Fruit fly (Drosophila melanogaster) whole organism, embryonic: Measurements from ENCODE around the gene Rpp14b.
A peak's percentile ranks its signal among the peaks of the same experiment; 100 is the strongest.

ENCODE experiments used
- Abd-B ChIP-seq: fragments of 200-800 bp; sonication (Bioruptor generic); optimal IDR thresholded peaks from 2 replicates; lab custom pipeline; 2018; ENCODE audit warnings: missing biosample characterization, mild to moderate bottlenecking, missing genetic modification characterization, moderate library complexity
- Atf6 ChIP-seq: fragments of 200-800 bp; sonication (Bioruptor generic); IDR thresholded peaks from 2 replicates; pipeline ENCODE4 v1.3.6; 2022; ENCODE audit warnings: missing biosample characterization, missing genetic modification characterization
- CG12391 ChIP-seq: fragments of 200-800 bp; sonication (Bioruptor generic); optimal IDR thresholded peaks from 3 replicates; lab custom pipeline; 2018; ENCODE audit warnings: missing biosample characterization, mild to moderate bottlenecking, missing genetic modification characterization, moderate library complexity
- CG12942 ChIP-seq: fragments of 200-800 bp; sonication (Bioruptor generic); optimal IDR thresholded peaks from 3 replicates; lab custom pipeline; 2016; ENCODE audit warnings: missing biosample characterization, missing genetic modification characterization
- CG14860 ChIP-seq: fragments of 200-800 bp; sonication (Bioruptor generic); IDR thresholded peaks from 3 replicates; pipeline ENCODE4 v1.3.6; 2022; ENCODE audit warnings: missing biosample characterization, missing genetic modification characterization; ENCODE audit not compliant: partially characterized antibody
- CG15011 ChIP-seq: fragments of 200-800 bp; sonication (Bioruptor generic); optimal IDR thresholded peaks from 3 replicates; lab custom pipeline; 2018; ENCODE audit warnings: missing biosample characterization, mild to moderate bottlenecking, missing genetic modification characterization
- CG15601 ChIP-seq: fragments of 200-800 bp; sonication (Bioruptor generic); optimal IDR thresholded peaks from 3 replicates; lab custom pipeline; 2019; ENCODE audit warnings: missing biosample characterization, mild to moderate bottlenecking, missing genetic modification characterization, moderate library complexity
- CG1647 ChIP-seq: fragments of 200-800 bp; sonication (Bioruptor generic); optimal IDR thresholded peaks from 3 replicates; lab custom pipeline; 2016; ENCODE audit warnings: missing biosample characterization, missing genetic modification characterization
- CG18619 ChIP-seq: fragments of 200-800 bp; sonication (Bioruptor generic); optimal IDR thresholded peaks from 3 replicates; lab custom pipeline; 2017; ENCODE audit warnings: missing biosample characterization, mild to moderate bottlenecking, missing genetic modification characterization
- CG4282 ChIP-seq: fragments of 200-800 bp; sonication (Bioruptor generic); optimal IDR thresholded peaks from 2 replicates; lab custom pipeline; 2016; ENCODE audit warnings: missing biosample characterization, missing genetic modification characterization
- CG4360 ChIP-seq: fragments of 200-800 bp; sonication (Bioruptor generic); IDR thresholded peaks from 2 replicates; pipeline ENCODE4 v1.3.6; 2022; ENCODE audit warnings: missing biosample characterization, missing genetic modification characterization
- CG5245 ChIP-seq: fragments of 200-800 bp; sonication (Bioruptor generic); optimal IDR thresholded peaks from 3 replicates; lab custom pipeline; 2016; ENCODE audit warnings: missing biosample characterization, missing genetic modification characterization
- CG6272 ChIP-seq: fragments of 200-800 bp; sonication (Bioruptor generic); IDR thresholded peaks from 2 replicates; pipeline ENCODE4 v1.3.6; 2022; ENCODE audit warnings: missing biosample characterization, missing genetic modification characterization
- CG6654 ChIP-seq: fragments of 200-800 bp; sonication (Bioruptor generic); optimal IDR thresholded peaks from 2 replicates; lab custom pipeline; 2017; ENCODE audit warnings: missing biosample characterization, mild to moderate bottlenecking, missing genetic modification characterization
- CG6683 ChIP-seq: fragments of 200-800 bp; sonication (Bioruptor generic); optimal IDR thresholded peaks from 2 replicates; lab custom pipeline; 2017; ENCODE audit warnings: missing biosample characterization, mild to moderate bottlenecking, missing genetic modification characterization, missing genetic modification reagents
- CG7839 ChIP-seq: fragments of 200-800 bp; sonication (Bioruptor generic); optimal IDR thresholded peaks from 3 replicates; lab custom pipeline; 2018; ENCODE audit warnings: missing biosample characterization, mild to moderate bottlenecking, missing genetic modification characterization, moderate library complexity
- CG8388 ChIP-seq: fragments of 200-800 bp; sonication (Bioruptor generic); optimal IDR thresholded peaks from 2 replicates; lab custom pipeline; 2019; ENCODE audit warnings: missing biosample characterization, mild to moderate bottlenecking, missing genetic modification characterization, moderate library complexity
- CG9932 ChIP-seq: fragments of 200-800 bp; sonication (Bioruptor generic); IDR thresholded peaks from 2 replicates; pipeline ENCODE4 v1.3.6; 2022; ENCODE audit warnings: missing biosample characterization, missing genetic modification characterization
- Camta ChIP-seq: fragments of 200-800 bp; sonication (Bioruptor generic); optimal IDR thresholded peaks from 2 replicates; lab custom pipeline; 2016; ENCODE audit warnings: missing biosample characterization, missing genetic modification characterization
- CrebB ChIP-seq: fragments of 200-800 bp; sonication (Bioruptor generic); optimal IDR thresholded peaks from 3 replicates; lab custom pipeline; 2018; ENCODE audit warnings: missing biosample characterization, mild to moderate bottlenecking, missing genetic modification characterization
- Deaf1 ChIP-seq: fragments of 200-800 bp; optimal IDR thresholded peaks from 3 replicates; lab custom pipeline; 2019; ENCODE audit warnings: missing biosample characterization, mild to moderate bottlenecking, missing genetic modification characterization, moderate library complexity
- Gsc ChIP-seq: fragments of 200-800 bp; sonication (Bioruptor generic); IDR thresholded peaks from 2 replicates; pipeline ENCODE4 v1.3.6; 2022; ENCODE audit warnings: missing biosample characterization, missing genetic modification characterization
- H2.0 ChIP-seq: fragments of 200-800 bp; sonication (Bioruptor generic); IDR thresholded peaks from 2 replicates; pipeline ENCODE4 v1.3.6; 2022; ENCODE audit warnings: missing biosample characterization, missing genetic modification characterization
- HLH54F ChIP-seq: fragments of 200-800 bp; sonication (Bioruptor generic); optimal IDR thresholded peaks from 3 replicates; lab custom pipeline; 2016; ENCODE audit warnings: missing biosample characterization, missing genetic modification characterization
- Hmr ChIP-seq: fragments of 200-800 bp; sonication (Bioruptor generic); optimal IDR thresholded peaks from 3 replicates; lab custom pipeline; 2017; ENCODE audit warnings: mild to moderate bottlenecking, missing biosample characterization, missing genetic modification reagents, missing genetic modification characterization
- MTF-1 ChIP-seq: fragments of 200-800 bp; sonication (Bioruptor generic); optimal IDR thresholded peaks from 2 replicates; lab custom pipeline; 2018; ENCODE audit warnings: missing biosample characterization, mild to moderate bottlenecking, missing genetic modification characterization, borderline replicate concordance
- Mrtf ChIP-seq: fragments of 200-800 bp; sonication (Bioruptor generic); IDR thresholded peaks from 3 replicates; pipeline ENCODE4 v1.3.6; 2022; ENCODE audit warnings: missing biosample characterization, missing genetic modification characterization
- NfI ChIP-seq: fragments of 200-800 bp; sonication (Bioruptor generic); optimal IDR thresholded peaks from 3 replicates; lab custom pipeline; 2018; ENCODE audit warnings: missing biosample characterization, mild to moderate bottlenecking, missing genetic modification characterization, moderate library complexity
- PHDP ChIP-seq: fragments of 200-800 bp; sonication (Bioruptor generic); optimal IDR thresholded peaks from 3 replicates; lab custom pipeline; 2018; ENCODE audit warnings: missing biosample characterization, mild to moderate bottlenecking, missing genetic modification characterization, moderate library complexity
- Ptx1 ChIP-seq: fragments of 200-800 bp; sonication (Bioruptor generic); IDR thresholded peaks from 2 replicates; pipeline ENCODE4 v1.3.6; 2022; ENCODE audit warnings: missing biosample characterization, missing genetic modification characterization
- Side ChIP-seq: fragments of 200-800 bp; sonication (Bioruptor generic); optimal IDR thresholded peaks from 2 replicates; lab custom pipeline; 2016; ENCODE audit warnings: missing biosample characterization, missing genetic modification characterization
- Stat92E ChIP-seq, 3 experiments: fragments of >200 bp in 2 of 3; fragments of 200-800 bp in 1 of 3; sonication (Bioruptor generic) in 1 of 3; optimal IDR thresholded peaks; 2 replicates each; lab custom pipeline; 2017 to 2019; ENCODE audit warnings: missing biosample characterization in 3 of 3, missing genetic modification characterization in 3 of 3, mild to moderate bottlenecking in 1 of 3, moderate library complexity in 1 of 3
- Xrp1 ChIP-seq: fragments of 200-800 bp; sonication (Bioruptor generic); IDR thresholded peaks from 2 replicates; pipeline ENCODE4 v1.3.6; 2022; ENCODE audit warnings: missing biosample characterization, missing genetic modification characterization
- YL-1 ChIP-seq: fragments of 200-800 bp; sonication (Bioruptor generic); optimal IDR thresholded peaks from 3 replicates; lab custom pipeline; 2017; ENCODE audit warnings: missing biosample characterization, mild to moderate bottlenecking, missing genetic modification characterization
- ap ChIP-seq: fragments of 200-800 bp; sonication (Bioruptor generic); IDR thresholded peaks from 2 replicates; pipeline ENCODE4 v1.3.6; 2022; ENCODE audit warnings: missing biosample characterization, missing genetic modification characterization
- bsh ChIP-seq, 2 experiments: fragments of 200-800 bp; sonication (Bioruptor generic); optimal IDR thresholded peaks; 2 replicates each; lab custom pipeline; 2017 to 2018; ENCODE audit warnings: mild to moderate bottlenecking in 2 of 2, missing biosample characterization in 2 of 2, missing genetic modification characterization in 2 of 2, moderate library complexity in 1 of 2
- corto ChIP-seq: fragments of 200-800 bp; sonication (Bioruptor generic); optimal IDR thresholded peaks from 2 replicates; lab custom pipeline; 2016; ENCODE audit warnings: missing biosample characterization, mild to moderate bottlenecking, missing genetic modification characterization, moderate library complexity
- crp ChIP-seq, 2 experiments: fragments of 200-800 bp; sonication (Bioruptor generic); optimal IDR thresholded peaks; 2 replicates in 1 of 2; 3 replicates in 1 of 2; lab custom pipeline; 2017; ENCODE audit warnings: missing biosample characterization in 2 of 2, missing genetic modification characterization in 2 of 2, mild to moderate bottlenecking in 1 of 2, moderate library complexity in 1 of 2
- danr ChIP-seq: fragments of 200-800 bp; sonication (Bioruptor generic); IDR thresholded peaks from 2 replicates; pipeline ENCODE4 v1.3.6; 2022; ENCODE audit warnings: missing biosample characterization, missing genetic modification characterization
- gce ChIP-seq: fragments of 200-800 bp; sonication (Bioruptor generic); IDR thresholded peaks from 3 replicates; pipeline ENCODE4 v1.3.6; 2022; ENCODE audit warnings: missing biosample characterization, missing genetic modification characterization
- gcm2 ChIP-seq: fragments of 200-800 bp; sonication (Bioruptor generic); optimal IDR thresholded peaks from 2 replicates; lab custom pipeline; 2016; ENCODE audit warnings: missing biosample characterization, missing genetic modification characterization
- gsb-n ChIP-seq: fragments of 200-800 bp; sonication (Bioruptor generic); optimal IDR thresholded peaks from 3 replicates; lab custom pipeline; 2018; ENCODE audit warnings: missing biosample characterization, mild to moderate bottlenecking, missing genetic modification characterization
- klu ChIP-seq: fragments of 200-800 bp; sonication (Bioruptor generic); IDR thresholded peaks from 2 replicates; pipeline ENCODE4 v1.3.6; 2022; ENCODE audit warnings: missing biosample characterization, missing genetic modification characterization
- lbe ChIP-seq: fragments of 200-800 bp; sonication (Bioruptor generic); optimal IDR thresholded peaks from 2 replicates; lab custom pipeline; 2016; ENCODE audit warnings: missing biosample characterization, mild to moderate bottlenecking, missing genetic modification characterization
- luna ChIP-seq: fragments of 200-800 bp; sonication (Bioruptor generic); optimal IDR thresholded peaks from 2 replicates; lab custom pipeline; 2016; ENCODE audit warnings: missing biosample characterization, missing genetic modification characterization
- sens ChIP-seq: fragments of 200-800 bp; sonication (Bioruptor generic); peaks from one replicate; lab custom pipeline; 2016; ENCODE audit warnings: missing biosample characterization, missing genetic modification characterization
- sens-2 ChIP-seq: fragments of 200-800 bp; sonication (Bioruptor generic); IDR thresholded peaks from 2 replicates; pipeline ENCODE4 v1.3.6; 2022; ENCODE audit warnings: missing biosample characterization, missing genetic modification characterization
- stwl ChIP-seq: fragments of 200-800 bp; sonication (Bioruptor generic); optimal IDR thresholded peaks from 3 replicates; lab custom pipeline; 2018; ENCODE audit warnings: missing biosample characterization, mild to moderate bottlenecking, missing genetic modification characterization, moderate library complexity
- sug ChIP-seq: fragments of 200-800 bp; optimal IDR thresholded peaks from 2 replicates; lab custom pipeline; 2019; ENCODE audit warnings: missing biosample characterization, mild to moderate bottlenecking, missing genetic modification characterization, moderate library complexity

Gene Rpp14b

DNA sequence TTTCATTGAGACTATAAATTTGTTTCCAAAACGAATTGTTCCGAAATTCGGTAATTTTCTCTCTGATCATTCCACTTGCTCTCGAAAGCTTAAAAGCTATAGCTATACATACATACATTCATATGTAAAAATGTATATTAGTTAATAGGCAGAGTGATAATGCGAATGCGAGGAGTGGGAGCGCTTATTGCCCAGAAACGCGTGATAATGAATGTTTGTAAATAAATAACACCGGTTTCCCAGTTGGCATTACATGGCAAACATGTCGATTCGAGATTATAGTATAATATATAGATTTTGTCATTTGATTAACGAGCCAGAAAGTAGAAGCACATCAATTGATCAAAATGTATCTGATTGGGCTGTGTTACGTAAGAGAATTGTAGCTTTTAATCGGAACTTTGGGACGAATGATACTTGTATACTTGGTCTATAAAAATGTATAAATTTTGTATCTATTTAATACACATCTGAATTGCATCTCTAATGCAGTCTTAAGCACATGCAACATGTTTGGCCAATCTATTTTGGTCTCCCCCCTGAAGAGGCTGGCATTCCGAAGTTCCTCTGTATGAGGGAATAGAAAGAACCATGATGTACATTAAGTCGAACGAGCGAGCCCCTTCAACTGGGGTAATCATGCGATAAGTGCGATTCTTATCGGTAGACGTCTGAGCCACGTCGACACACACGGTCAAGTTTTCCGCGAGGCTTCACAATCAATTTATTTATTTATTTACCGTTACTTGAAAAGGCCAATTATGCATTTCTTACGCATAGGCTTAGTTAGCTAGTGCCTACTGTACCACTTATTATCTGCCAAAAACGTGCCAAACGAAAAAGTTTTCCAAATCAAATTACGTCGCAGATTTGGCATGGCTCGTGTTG lies 42.9 kb upstream of the Rpp14b start (continued):
- TF ChIP-seq CG9932 (GFP tag; lab: Robert Waterston, UW) (peak; percentile 73), CG6272 (GFP tag; lab: Robert Waterston, UW) (no peak), gce (GFP tag; lab: Robert Waterston, UW) (no peak), Hmr (peak; percentile 11), Xrp1 (GFP tag; lab: Robert Waterston, UW) (0 out of 2 replicates have a peak, but pooled peaks have one; percentile 5), CG7839 (tag; lab: Kevin White, UChicago) (peak; percentile 6), CG18619 (GFP tag; lab: Kevin White, UChicago) (no peak), HLH54F (GFP tag; lab: Kevin White, UChicago) (peak; percentile 6), MTF-1 (GFP tag; lab: Kevin White, UChicago) (no peak), crp (GFP tag; optimal IDR thresholded peaks at IDR 0.05; lab: Kevin White, UChicago) (no peak), Mrtf (no peak), sens-2 (no peak), CrebB (tag; lab: Kevin White, UChicago) (no peak), danr (GFP tag; lab: Robert Waterston, UW) (no peak), NfI (GFP tag; lab: Kevin White, UChicago) (no peak), Stat92E (GFP tag; optimal IDR thresholded peaks at IDR 0.05; lab: Kevin White, UChicago) (no peak), Side (GFP tag; lab: Kevin White, UChicago) (no peak), H2.0 (GFP tag; lab: Robert Waterston, UW) (0 out of 2 replicates have a peak, but pooled peaks have one; percentile 19), CG14860 (no peak), sug (tag; lab: Kevin White, UChicago) (peak; percentile 25), CG5245 (no peak), CG4282 (GFP tag; lab: Kevin White, UChicago) (no peak), Deaf1 (tag; lab: Kevin White, UChicago) (no peak), CG15011 (no peak), stwl (tag; lab: Kevin White, UChicago) (no peak), CG15601 (tag; lab: Kevin White, UChicago) (no peak), Camta (GFP tag; lab: Kevin White, UChicago) (no peak), corto (GFP tag; lab: Kevin White, UChicago) (no peak), gsb-n (tag; lab: Kevin White, UChicago) (no peak), CG1647 (no peak), YL-1 (GFP tag; lab: Kevin White, UChicago) (peak; percentile 17), CG12391 (tag; lab: Kevin White, UChicago) (no peak), CG6683 (GFP tag; lab: Kevin White, UChicago) (no peak), CG12942 (no peak), klu (GFP tag; lab: Robert Waterston, UW) (no peak), CG6654 (GFP tag; lab: Kevin White, UChicago) (no peak), Gsc (GFP tag; lab: Robert Waterston, UW) (no peak), lbe (no peak), Atf6 (GFP tag; lab: Robert Waterston, UW) (peak; percentile 54), CG4360 (GFP tag; lab: Robert Waterston, UW) (no peak), luna (no peak), PHDP (tag; lab: Kevin White, UChicago) (no peak), Ptx1 (GFP tag; lab: Robert Waterston, UW) (0 out of 2 replicates have a peak, but pooled peaks have one; percentile 32), CG8388 (GFP tag; lab: Kevin White, UChicago) (no peak), gcm2 (no peak), ap (no peak), Abd-B (GFP tag; lab: Kevin White, UChicago) (no peak), sens (GFP tag; lab: Kevin White, UChicago) (peak; percentile 59), bsh (GFP tag; optimal IDR thresholded peaks at IDR 0.05; lab: Kevin White, UChicago) (no peak)
